Worm (Caenorhabditis elegans) whole organism, L4 larva: ENCODE measurements around the gene B0491.6.

ENCODE experiments used
- D1046.2 ChIP-seq: fragments of 200-800 bp; sonication (Bioruptor generic); IDR thresholded peaks from 2 replicates; pipeline ENCODE4 v1.3.6; 2022; ENCODE audit warnings: missing genetic modification characterization, missing compliant biosample characterization
- Y48G9A.11 ChIP-seq: fragments of 200-800 bp; sonication (Bioruptor generic); IDR thresholded peaks from 2 replicates; pipeline ENCODE4 v1.3.6; 2022; ENCODE audit warnings: missing genetic modification reagents, missing genetic modification characterization, missing compliant biosample characterization
- ZK546.5 ChIP-seq, 2 experiments: sonication (generic microtip); optimal IDR thresholded peaks; 2 replicates each; lab custom pipeline; 2017; ENCODE audit warnings: missing biosample characterization in 2 of 2, missing genetic modification characterization in 2 of 2
- aly-2 ChIP-seq: sonication (generic microtip); optimal IDR thresholded peaks from 2 replicates; lab custom pipeline; 2018; ENCODE audit warnings: missing biosample characterization, missing genetic modification characterization
- arid-1 ChIP-seq: fragments of 200-800 bp; sonication (Bioruptor generic); conservative IDR thresholded peaks from 2 replicates; pipeline ENCODE4 v1.3.6; 2022; ENCODE audit warnings: missing genetic modification reagents, missing genetic modification characterization, missing compliant biosample characterization
- attf-4 ChIP-seq: sonication (generic microtip); optimal IDR thresholded peaks from 3 replicates; lab custom pipeline; 2017; ENCODE audit warnings: missing biosample characterization, missing genetic modification characterization
- ceh-32 ChIP-seq: sonication (generic microtip); optimal IDR thresholded peaks from 2 replicates; lab custom pipeline; 2016; ENCODE audit warnings: mild to moderate bottlenecking, missing genetic modification characterization, missing compliant biosample characterization; ENCODE audit not compliant: poor library complexity
- ceh-62 ChIP-seq: sonication (generic microtip); optimal IDR thresholded peaks from 2 replicates; lab custom pipeline; 2017; ENCODE audit warnings: missing biosample characterization, missing genetic modification characterization
- ces-1 ChIP-seq: fragments of 150-350 bp; sonication (generic microtip); optimal IDR thresholded peaks from 4 replicates; lab custom pipeline; 2014; ENCODE audit warnings: missing biosample characterization, missing genetic modification reagents, missing genetic modification characterization
- cey-2 ChIP-seq: sonication (generic microtip); optimal IDR thresholded peaks from 3 replicates; lab custom pipeline; 2017; ENCODE audit warnings: missing genetic modification characterization, mild to moderate bottlenecking, missing compliant biosample characterization, antibody characterized with exemption, borderline replicate concordance; ENCODE audit not compliant: insufficient read depth
- daf-16 ChIP-seq, 3 experiments: sonication (generic microtip); optimal IDR thresholded peaks; 2 replicates each; lab custom pipeline; 2016 to 2017; ENCODE audit warnings: missing genetic modification characterization in 3 of 3, missing genetic modification reagents in 3 of 3, mild to moderate bottlenecking in 2 of 3, missing compliant biosample characterization in 2 of 3, missing biosample characterization in 1 of 3, moderate library complexity in 1 of 3
- daf-19 ChIP-seq: fragments of 200-800 bp; sonication (Bioruptor generic); conservative IDR thresholded peaks from 2 replicates; pipeline ENCODE4 v1.3.6; 2022; ENCODE audit warnings: missing genetic modification characterization, missing compliant biosample characterization
- dmd-6 ChIP-seq: fragments of 200-800 bp; sonication (Bioruptor generic); IDR thresholded peaks from 2 replicates; pipeline ENCODE4 v1.3.6; 2022; ENCODE audit warnings: missing genetic modification reagents, missing genetic modification characterization, missing compliant biosample characterization
- dmd-9 ChIP-seq: fragments of 200-800 bp; sonication (Bioruptor generic); IDR thresholded peaks from 2 replicates; pipeline ENCODE4 v1.3.6; 2022; ENCODE audit warnings: missing genetic modification reagents, missing genetic modification characterization, missing compliant biosample characterization
- duxl-1 ChIP-seq: sonication (generic microtip); optimal IDR thresholded peaks from 2 replicates; lab custom pipeline; 2016; ENCODE audit warnings: mild to moderate bottlenecking, missing genetic modification characterization, moderate library complexity, missing compliant biosample characterization; ENCODE audit not compliant: poor library complexity
- fkh-10 ChIP-seq: fragments of 150-350 bp; optimal IDR thresholded peaks from 2 replicates; lab custom pipeline; 2014; ENCODE audit warnings: missing biosample characterization, missing genetic modification reagents, missing genetic modification characterization
- hlh-11 ChIP-seq: fragments of 200-800 bp; sonication (Bioruptor generic); optimal IDR thresholded peaks from 2 replicates; lab custom pipeline; 2018; ENCODE audit warnings: mild to moderate bottlenecking, missing genetic modification characterization, missing compliant biosample characterization
- hlh-30 ChIP-seq: sonication (generic microtip); optimal IDR thresholded peaks from 2 replicates; lab custom pipeline; 2017; ENCODE audit warnings: antibody characterized with exemption, mild to moderate bottlenecking, missing genetic modification characterization, missing compliant biosample characterization; ENCODE audit not compliant: insufficient read depth
- lin-13 ChIP-seq: fragments of 150-350 bp; optimal IDR thresholded peaks from 2 replicates; lab custom pipeline; 2014; ENCODE audit warnings: missing biosample characterization, missing genetic modification reagents, missing genetic modification characterization
- lin-38 ChIP-seq: fragments of 200-800 bp; sonication (Bioruptor generic); IDR thresholded peaks from 2 replicates; pipeline ENCODE4 v1.3.6; 2022; ENCODE audit warnings: missing genetic modification reagents, missing genetic modification characterization, missing compliant biosample characterization
- lin-39 ChIP-seq: fragments of 150-350 bp; optimal IDR thresholded peaks from 2 replicates; lab custom pipeline; 2014; ENCODE audit warnings: missing biosample characterization, missing genetic modification reagents, missing genetic modification characterization
- lir-3 ChIP-seq: sonication (generic microtip); optimal IDR thresholded peaks from 2 replicates; lab custom pipeline; 2016; ENCODE audit warnings: mild to moderate bottlenecking, missing genetic modification characterization, missing compliant biosample characterization
- lsy-2 ChIP-seq, 2 experiments: fragments of 150-350 bp in 1 of 2; sonication (generic microtip) in 1 of 2; optimal IDR thresholded peaks; 2 replicates each; lab custom pipeline; 2014 to 2017; ENCODE audit warnings: missing biosample characterization in 2 of 2, missing genetic modification characterization in 2 of 2
- madf-5 ChIP-seq, 2 experiments: fragments of 200-800 bp; sonication (Bioruptor generic); IDR thresholded peaks; 2 replicates each; pipeline ENCODE4 v1.3.6; 2022; ENCODE audit warnings: missing compliant biosample characterization in 2 of 2, missing genetic modification characterization in 2 of 2
- mdl-1 ChIP-seq, 2 experiments: fragments of 150-350 bp in 1 of 2; sonication (generic microtip) in 1 of 2; optimal IDR thresholded peaks; 2 replicates each; lab custom pipeline; 2014 to 2017; ENCODE audit warnings: missing biosample characterization in 2 of 2, missing genetic modification characterization in 2 of 2
- mdt-29 ChIP-seq: fragments of 200-800 bp; sonication (Bioruptor generic); IDR thresholded peaks from 2 replicates; pipeline ENCODE4 v1.3.6; 2022; ENCODE audit warnings: missing genetic modification reagents, missing genetic modification characterization, missing compliant biosample characterization
- mes-2 ChIP-seq: sonication (generic microtip); optimal IDR thresholded peaks from 2 replicates; lab custom pipeline; 2016; ENCODE audit warnings: missing genotype, mild to moderate bottlenecking, missing genetic modification characterization, missing compliant biosample characterization; ENCODE audit not compliant: poor library complexity, severe bottlenecking
- mxl-2 ChIP-seq: fragments of 200-800 bp; sonication (Bioruptor generic); conservative IDR thresholded peaks from 2 replicates; pipeline ENCODE4 v1.3.6; 2022; ENCODE audit warnings: missing genetic modification reagents, missing genetic modification characterization, missing compliant biosample characterization
- nhr-102 ChIP-seq: sonication (generic microtip); optimal IDR thresholded peaks from 2 replicates; lab custom pipeline; 2016; ENCODE audit warnings: mild to moderate bottlenecking, missing genetic modification characterization, moderate library complexity, missing compliant biosample characterization
- nhr-111 ChIP-seq: fragments of 200-800 bp; sonication (Bioruptor generic); optimal IDR thresholded peaks from 2 replicates; lab custom pipeline; 2018; ENCODE audit warnings: mild to moderate bottlenecking, missing genetic modification characterization, missing compliant biosample characterization
- nhr-25 ChIP-seq: sonication (generic microtip); optimal IDR thresholded peaks from 2 replicates; lab custom pipeline; 2017; ENCODE audit warnings: missing genetic modification characterization, mild to moderate bottlenecking, missing compliant biosample characterization, antibody characterized with exemption, moderate library complexity, borderline replicate concordance; ENCODE audit not compliant: insufficient read depth
- nhr-28 ChIP-seq: fragments of 150-350 bp; optimal IDR thresholded peaks from 2 replicates; lab custom pipeline; 2014; ENCODE audit warnings: missing biosample characterization, missing genetic modification characterization
- nhr-41 ChIP-seq: fragments of 200-800 bp; sonication (Bioruptor generic); IDR thresholded peaks from 2 replicates; pipeline ENCODE4 v1.3.6; 2022; ENCODE audit warnings: missing genetic modification reagents, missing genetic modification characterization, missing compliant biosample characterization
- nhr-42 ChIP-seq: fragments of 200-800 bp; sonication (Bioruptor generic); IDR thresholded peaks from 2 replicates; pipeline ENCODE4 v1.3.6; 2022; ENCODE audit warnings: missing genetic modification characterization, missing compliant biosample characterization
- nhr-77 ChIP-seq: fragments of 150-350 bp; optimal IDR thresholded peaks from 2 replicates; lab custom pipeline; 2014; ENCODE audit warnings: missing biosample characterization, missing genetic modification characterization
- pha-4 ChIP-seq, 2 experiments: fragments of 150-350 bp in 1 of 2; fragments of 200-800 bp in 1 of 2; sonication (Bioruptor generic) in 1 of 2; IDR thresholded peaks in 1 of 2; optimal IDR thresholded peaks in 1 of 2; 2 replicates each; pipeline versions ENCODE4 v1.3.6 to Lab custom; 2014 to 2022; ENCODE audit warnings: missing genetic modification characterization in 2 of 2, missing genetic modification reagents in 2 of 2, missing biosample characterization in 1 of 2, missing compliant biosample characterization in 1 of 2
- php-3 ChIP-seq: fragments of 200-800 bp; sonication (Bioruptor generic); IDR thresholded peaks from 2 replicates; pipeline ENCODE4 v1.3.6; 2022; ENCODE audit warnings: missing genetic modification reagents, missing genetic modification characterization, missing compliant biosample characterization
- set-16 ChIP-seq: fragments of 200-800 bp; sonication (Bioruptor generic); IDR thresholded peaks from 2 replicates; pipeline ENCODE4 v1.3.6; 2022; ENCODE audit warnings: missing genetic modification reagents, missing genetic modification characterization, missing compliant biosample characterization
- snpc-4 ChIP-seq: fragments of 150-350 bp; optimal IDR thresholded peaks from 2 replicates; lab custom pipeline; 2014; ENCODE audit warnings: missing biosample characterization, missing genetic modification characterization
- tag-97 ChIP-seq: fragments of 200-800 bp; sonication (Bioruptor generic); IDR thresholded peaks from 2 replicates; pipeline ENCODE4 v1.3.6; 2022; ENCODE audit warnings: missing genetic modification characterization, missing compliant biosample characterization
- vab-7 ChIP-seq: fragments of 200-800 bp; sonication (Bioruptor generic); IDR thresholded peaks from 2 replicates; pipeline ENCODE4 v1.3.6; 2022; ENCODE audit warnings: missing genetic modification reagents, missing genetic modification characterization, missing compliant biosample characterization
- zfp-2 ChIP-seq: sonication (generic microtip); optimal IDR thresholded peaks from 2 replicates; lab custom pipeline; 2016; ENCODE audit warnings: mild to moderate bottlenecking, missing genetic modification characterization, missing compliant biosample characterization
- zip-2 ChIP-seq: fragments of 150-350 bp; optimal IDR thresholded peaks from 2 replicates; lab custom pipeline; 2014; ENCODE audit warnings: missing biosample characterization, missing genetic modification characterization

B0491.6 gene

ce11 chrII:11333846-11334638 lies 14.1 kb downstream of the B0491.6 start (continued):
- TF ChIP-seq hlh-11 (tag; lab: Kevin White, UChicago) (peak; percentile 67), aly-2 (tag; lab: Kevin White, UChicago) (no peak), mes-2 (tag; lab: Kevin White, UChicago) (peak; percentile 15), zfp-2 (tag; lab: Kevin White, UChicago) (no peak), nhr-25 (tag; lab: Kevin White, UChicago) (no peak), nhr-77 (tag; lab: Kevin White, UChicago) (no peak), hlh-30 (tag; lab: Kevin White, UChicago) (peak; percentile 28), snpc-4 (no peak), ceh-32 (no peak), ces-1 (no peak), nhr-102 (tag; lab: Kevin White, UChicago) (no peak), nhr-42 (GFP tag; lab: Robert Waterston, UW) (0 out of 2 replicates have a peak, but pooled peaks have one; percentile 34), vab-7 (GFP tag; lab: Robert Waterston, UW) (peak; percentile 64), pha-4 (GFP tag; IDR thresholded peaks at IDR 0.05; lab: Robert Waterston, UW) (peak; percentile 65; the same call in 1 of the 2 replicates), pha-4 (tag; optimal IDR thresholded peaks at IDR 0.05; lab: Kevin White, UChicago) (no peak), D1046.2 (GFP tag; lab: Robert Waterston, UW) (0 out of 2 replicates have a peak, but pooled peaks have one; percentile 17), daf-16 (GFP tag; optimal IDR thresholded peaks at IDR 0.05; lab: Kevin White, UChicago) (no peak), daf-16 (tag; optimal IDR thresholded peaks at IDR 0.05; lab: Kevin White, UChicago) (peak; percentile 41), lin-39 (tag; lab: Kevin White, UChicago) (no peak), zip-2 (no peak), set-16 (GFP tag; lab: Robert Waterston, UW) (0 out of 2 replicates have a peak, but pooled peaks have one; percentile 15), mxl-2 (GFP tag; lab: Robert Waterston, UW) (0 out of 2 replicates have a peak, but pooled peaks have one; percentile 35), ZK546.5 (tag; optimal IDR thresholded peaks at IDR 0.05; lab: Kevin White, UChicago) (no peak), dmd-6 (GFP tag; lab: Robert Waterston, UW) (peak; percentile 41), mdt-29 (GFP tag; lab: Robert Waterston, UW) (peak; percentile 8; the same call in 1 of the 2 replicates), madf-5 (GFP tag; IDR thresholded peaks at IDR 0.05; lab: Robert Waterston, UW) (no peak), arid-1 (peak; percentile 80), lin-13 (GFP tag; lab: Kevin White, UChicago) (no peak), ceh-62 (tag; lab: Kevin White, UChicago) (no peak), fkh-10 (no peak), nhr-41 (GFP tag; lab: Robert Waterston, UW) (no peak), nhr-28 (tag; lab: Kevin White, UChicago) (peak; percentile 10), cey-2 (no peak), php-3 (GFP tag; lab: Robert Waterston, UW) (peak; percentile 31; the same call in 1 of the 2 replicates), lin-38 (peak; percentile 64), nhr-111 (no peak), Y48G9A.11 (GFP tag; lab: Robert Waterston, UW) (peak; percentile 45; the same call in 1 of the 2 replicates), lsy-2 (tag; optimal IDR thresholded peaks at IDR 0.05; lab: Kevin White, UChicago) (no peak), duxl-1 (tag; lab: Kevin White, UChicago) (no peak), mdl-1 (tag; optimal IDR thresholded peaks at IDR 0.05; lab: Kevin White, UChicago) (peak in 1 of 2 experiments; percentile 25), attf-4 (tag; lab: Kevin White, UChicago) (no peak), dmd-9 (no peak), lir-3 (no peak), tag-97 (GFP tag; lab: Robert Waterston, UW) (no peak), daf-19 (peak; percentile 35; the same call in 1 of the 2 replicates)
